Fruit fly (Drosophila melanogaster): ENCODE data around the gene brk.

- TF ChIP-seq CG34367 (tag; optimal IDR thresholded peaks at IDR 0.05) (no peak), Pif1A (GFP tag; optimal IDR thresholded peaks at IDR 0.05) (no peak), EcR (GFP tag; optimal IDR thresholded peaks at IDR 0.05) (no peak), rn (GFP tag; IDR thresholded peaks at IDR 0.05) (no peak), CG10348 (GFP tag; IDR thresholded peaks at IDR 0.05) (no peak), CG13204 (GFP tag; optimal IDR thresholded peaks at IDR 0.05) (no peak), CG17806 (tag; optimal IDR thresholded peaks at IDR 0.05) (no peak), CG14655 (GFP tag; optimal IDR thresholded peaks at IDR 0.05) (no peak), gl (tag; optimal IDR thresholded peaks at IDR 0.05) (no peak), CG12605 (GFP tag; IDR thresholded peaks at IDR 0.05) (no peak), CG32121 (GFP tag; IDR thresholded peaks at IDR 0.05) (0 out of 2 replicates have a peak, but pooled peaks have one; percentile 9)
Observed at dm6 chrX:7320455-7321224, 12.9 kb downstream of the brk start.

All from whole organism, pupa.